Worm (Caenorhabditis elegans) whole organism, L2 larva: ENCODE data around the gene Y26E6A.2.

Experiments
- C34F6.9 ChIP-seq: fragments of 150-350 bp; optimal IDR thresholded peaks from 2 replicates; lab custom pipeline; 2014; ENCODE audit warnings: missing biosample characterization, missing genetic modification characterization
- F13H6.1 ChIP-seq: sonication (generic microtip); optimal IDR thresholded peaks from 2 replicates; lab custom pipeline; 2016; ENCODE audit warnings: missing genetic modification characterization, missing compliant biosample characterization
- R02D3.7 ChIP-seq: fragments of 150-350 bp; optimal IDR thresholded peaks from 2 replicates; lab custom pipeline; 2014; ENCODE audit warnings: missing biosample characterization, missing genetic modification characterization
- Y55F3AM.14 ChIP-seq: fragments of 200-800 bp; sonication (Bioruptor generic); optimal IDR thresholded peaks from 2 replicates; lab custom pipeline; 2018; ENCODE audit warnings: mild to moderate bottlenecking, missing genetic modification characterization, missing compliant biosample characterization
- ZK546.5 ChIP-seq: sonication (generic microtip); optimal IDR thresholded peaks from 2 replicates; lab custom pipeline; 2017; ENCODE audit warnings: missing biosample characterization, missing genetic modification characterization
- alr-1 ChIP-seq: fragments of 150-350 bp; optimal IDR thresholded peaks from 2 replicates; lab custom pipeline; 2014; ENCODE audit warnings: missing biosample characterization, missing genetic modification characterization
- aly-2 ChIP-seq: fragments of 150-350 bp; optimal IDR thresholded peaks from 2 replicates; lab custom pipeline; 2014; ENCODE audit warnings: missing biosample characterization, missing genetic modification characterization
- ceh-16 ChIP-seq: fragments of 150-350 bp; optimal IDR thresholded peaks from 2 replicates; lab custom pipeline; 2014; ENCODE audit warnings: missing biosample characterization, missing genetic modification characterization
- ceh-82 ChIP-seq: fragments of 150-350 bp; optimal IDR thresholded peaks from 2 replicates; lab custom pipeline; 2014; ENCODE audit warnings: missing biosample characterization, missing genetic modification characterization
- crh-2 ChIP-seq: sonication (generic microtip); optimal IDR thresholded peaks from 2 replicates; lab custom pipeline; 2017; ENCODE audit warnings: missing biosample characterization, missing genetic modification characterization
- dmd-4 ChIP-seq: sonication (generic microtip); optimal IDR thresholded peaks from 2 replicates; lab custom pipeline; 2017; ENCODE audit warnings: missing biosample characterization, missing genetic modification characterization
- elt-1 ChIP-seq: fragments of 150-350 bp; optimal IDR thresholded peaks from 2 replicates; lab custom pipeline; 2014; ENCODE audit warnings: missing biosample characterization, missing genetic modification characterization
- elt-3 ChIP-seq: sonication (generic microtip); optimal IDR thresholded peaks from 2 replicates; lab custom pipeline; 2017; ENCODE audit warnings: missing biosample characterization, missing genetic modification characterization
- fos-1 ChIP-seq: fragments of 150-350 bp; optimal IDR thresholded peaks from 2 replicates; lab custom pipeline; 2014; ENCODE audit warnings: missing biosample characterization, missing genetic modification characterization
- lin-11 ChIP-seq: fragments of 150-350 bp; sonication (generic microtip); optimal IDR thresholded peaks from 2 replicates; lab custom pipeline; 2014; ENCODE audit warnings: missing biosample characterization, missing genetic modification characterization, inconsistent platforms, mixed read lengths
- lin-13 ChIP-seq: fragments of 150-350 bp; optimal IDR thresholded peaks from 2 replicates; lab custom pipeline; 2014; ENCODE audit warnings: missing biosample characterization, missing genetic modification reagents, missing genetic modification characterization
- mab-5 ChIP-seq: fragments of 150-350 bp; optimal IDR thresholded peaks from 2 replicates; lab custom pipeline; 2014; ENCODE audit warnings: missing biosample characterization, missing genetic modification characterization
- nhr-10 ChIP-seq: sonication (generic microtip); optimal IDR thresholded peaks from 2 replicates; lab custom pipeline; 2017; ENCODE audit warnings: missing biosample characterization, missing genetic modification characterization
- nhr-11 ChIP-seq: fragments of 150-350 bp; optimal IDR thresholded peaks from 2 replicates; lab custom pipeline; 2014; ENCODE audit warnings: missing biosample characterization, missing genetic modification characterization
- nhr-12 ChIP-seq: fragments of 150-350 bp; optimal IDR thresholded peaks from 2 replicates; lab custom pipeline; 2014; ENCODE audit warnings: missing biosample characterization, missing genetic modification characterization
- nhr-129 ChIP-seq: fragments of 150-350 bp; optimal IDR thresholded peaks from 2 replicates; lab custom pipeline; 2014; ENCODE audit warnings: missing biosample characterization, missing genetic modification characterization
- nhr-23 ChIP-seq: fragments of 150-350 bp; optimal IDR thresholded peaks from 2 replicates; lab custom pipeline; 2014; ENCODE audit warnings: missing biosample characterization, missing genetic modification reagents, missing genetic modification characterization
- nhr-25 ChIP-seq: fragments of 150-350 bp; sonication (generic microtip); optimal IDR thresholded peaks from 3 replicates; lab custom pipeline; 2014; ENCODE audit warnings: missing biosample characterization, missing genetic modification characterization
- nhr-77 ChIP-seq: fragments of 150-350 bp; optimal IDR thresholded peaks from 2 replicates; lab custom pipeline; 2014; ENCODE audit warnings: missing biosample characterization, missing genetic modification characterization
- sem-4 ChIP-seq: fragments of 150-350 bp; optimal IDR thresholded peaks from 2 replicates; lab custom pipeline; 2014; ENCODE audit warnings: missing biosample characterization, missing genetic modification reagents, missing genetic modification characterization
- skn-1 ChIP-seq: sonication (generic microtip); optimal IDR thresholded peaks from 2 replicates; lab custom pipeline; 2017; ENCODE audit warnings: missing biosample characterization, missing genetic modification characterization
- sma-9 ChIP-seq, 2 experiments: fragments of 150-350 bp in 1 of 2; sonication (generic microtip) in 1 of 2; optimal IDR thresholded peaks; 2 replicates each; lab custom pipeline; 2014 to 2016; ENCODE audit warnings: missing genetic modification characterization in 2 of 2, mild to moderate bottlenecking in 1 of 2, missing biosample characterization in 1 of 2, missing compliant biosample characterization in 1 of 2, missing genetic modification reagents in 1 of 2, moderate library complexity in 1 of 2
- unc-39 ChIP-seq: fragments of 150-350 bp; optimal IDR thresholded peaks from 2 replicates; lab custom pipeline; 2014; ENCODE audit warnings: missing biosample characterization, missing genetic modification characterization
- unc-55 ChIP-seq: fragments of 150-350 bp; sonication (generic microtip); optimal IDR thresholded peaks from 3 replicates; lab custom pipeline; 2014; ENCODE audit warnings: missing biosample characterization, missing genetic modification reagents, missing genetic modification characterization
- unc-62 ChIP-seq: fragments of 150-350 bp; optimal IDR thresholded peaks from 2 replicates; lab custom pipeline; 2014; ENCODE audit warnings: missing biosample characterization, missing genetic modification reagents, missing genetic modification characterization
- ztf-1 ChIP-seq: fragments of 200-800 bp; sonication (Bioruptor generic); conservative IDR thresholded peaks from 2 replicates; pipeline ENCODE4 v1.3.6; 2022; ENCODE audit warnings: missing genetic modification characterization, missing compliant biosample characterization
- ztf-4 ChIP-seq: fragments of 150-350 bp; optimal IDR thresholded peaks from 2 replicates; lab custom pipeline; 2014; ENCODE audit warnings: missing biosample characterization, missing genetic modification characterization

Gene Y26E6A.2

DNA sequence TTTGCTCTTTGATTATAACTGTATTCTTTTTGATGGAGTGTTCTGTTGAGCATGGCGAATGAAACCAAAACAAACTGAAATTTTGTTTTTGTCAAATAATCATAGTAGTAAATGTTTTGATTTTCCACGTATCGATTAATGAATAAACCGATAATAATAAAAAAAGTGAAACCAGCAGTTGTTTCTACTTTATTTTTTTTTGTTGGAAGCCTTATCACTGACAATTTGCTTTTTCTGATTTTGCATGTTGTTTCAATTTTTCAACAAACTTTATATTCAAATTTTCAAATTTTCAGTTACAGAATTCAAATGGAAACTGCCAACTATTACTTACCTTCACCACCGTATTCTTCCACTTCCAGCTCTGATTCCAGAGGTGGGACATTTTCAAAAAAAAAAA is 20.4 kb upstream of the Y26E6A.2 start, which contains the start of gene elt-3:
Gene elt-3 (plus strand): TSS at position 301 of the 400 bp plus-strand sequence.
- TF ChIP-seq sem-4 (tag; lab: Kevin White, UChicago) = no peak
- TF ChIP-seq crh-2 (tag; lab: Kevin White, UChicago) = no peak
- no peak for TF ChIP-seq nhr-25
- TF ChIP-seq nhr-77 (tag; lab: Kevin White, UChicago) = no peak
- no peak for TF ChIP-seq C34F6.9 (tag; lab: Kevin White, UChicago)
- TF ChIP-seq F13H6.1 (tag; lab: Kevin White, UChicago) = no peak
- no peak for TF ChIP-seq nhr-23 (tag; lab: Kevin White, UChicago)
- no peak for TF ChIP-seq ztf-4 (tag; lab: Kevin White, UChicago)
- TF ChIP-seq mab-5 (tag; lab: Kevin White, UChicago) = no peak
- no peak for TF ChIP-seq aly-2
- TF ChIP-seq sma-9 (GFP tag; optimal IDR thresholded peaks at IDR 0.05; lab: Kevin White, UChicago) = no peak
- no peak for TF ChIP-seq sma-9 (tag; optimal IDR thresholded peaks at IDR 0.05; lab: Kevin White, UChicago)
- TF ChIP-seq dmd-4 = no peak
- no peak for TF ChIP-seq R02D3.7 (tag; lab: Kevin White, UChicago)
- TF ChIP-seq unc-55 (GFP tag; lab: Kevin White, UChicago) = no peak
- TF ChIP-seq nhr-129 (tag; lab: Kevin White, UChicago) = no peak
- no peak for TF ChIP-seq nhr-12 (tag; lab: Kevin White, UChicago)

DNA sequence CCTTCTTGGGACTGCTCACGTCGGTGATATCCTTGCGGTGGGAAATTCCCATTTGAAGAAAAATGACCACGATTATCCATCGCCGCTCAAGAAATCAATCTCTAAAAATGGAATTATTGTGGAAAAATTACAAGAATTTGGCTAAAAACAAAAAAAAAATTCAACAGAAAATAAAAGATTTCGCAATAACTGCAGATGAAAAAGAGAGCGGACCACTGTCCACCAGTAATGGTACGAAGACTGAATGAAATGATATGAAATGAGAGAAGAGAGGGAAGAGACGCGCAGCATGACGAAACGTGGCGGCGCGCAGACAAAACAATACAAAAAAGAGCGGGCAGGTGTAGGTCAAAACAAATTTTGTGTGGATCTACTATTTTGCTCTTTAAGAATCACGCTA is 15.3 kb upstream of the Y26E6A.2 start, which contains the start of gene meg-1:
Gene meg-1 (minus strand): TSS at position 101 of the 400 bp plus-strand sequence.
- TF ChIP-seq Y55F3AM.14 (GFP tag; lab: Kevin White, UChicago) (no peak), ZK546.5 (tag; lab: Kevin White, UChicago) (no peak), nhr-129 (tag; lab: Kevin White, UChicago) (no peak), ceh-16 (tag; lab: Kevin White, UChicago) (no peak), elt-1 (tag; lab: Kevin White, UChicago) (no peak), ztf-1 (GFP tag; lab: Robert Waterston, UW) (no peak), sma-9 (GFP tag; optimal IDR thresholded peaks at IDR 0.05; lab: Kevin White, UChicago) (no peak), sma-9 (tag; optimal IDR thresholded peaks at IDR 0.05; lab: Kevin White, UChicago) (no peak), nhr-11 (no peak), unc-62 (GFP tag; lab: Kevin White, UChicago) (no peak)

DNA sequence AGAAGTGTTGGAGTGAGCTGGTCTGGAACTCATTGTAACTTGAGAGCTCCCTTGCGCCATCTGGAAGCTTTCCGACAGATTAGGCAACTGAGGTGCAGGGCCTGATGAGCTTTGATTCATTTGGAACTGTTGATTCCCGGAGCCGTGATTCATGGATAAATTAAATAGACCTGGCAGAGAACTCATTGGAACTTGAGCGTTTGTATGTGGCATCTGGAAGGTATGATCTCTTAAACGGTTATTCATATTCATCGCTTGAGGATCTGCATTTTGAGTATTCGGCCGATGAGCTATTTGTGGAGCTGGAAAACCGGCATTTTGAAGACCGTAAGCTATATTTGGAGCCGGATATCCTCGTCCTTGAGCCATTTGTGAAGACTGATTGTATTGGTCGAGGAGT is 14.3 kb upstream of the Y26E6A.2 start:
- no peak for TF ChIP-seq nhr-10 (tag; lab: Kevin White, UChicago)
- no peak for TF ChIP-seq alr-1 (tag; lab: Kevin White, UChicago)
- no peak for TF ChIP-seq sma-9 (GFP tag; optimal IDR thresholded peaks at IDR 0.05; lab: Kevin White, UChicago)
- no peak for TF ChIP-seq sma-9 (tag; optimal IDR thresholded peaks at IDR 0.05; lab: Kevin White, UChicago)
- no peak for TF ChIP-seq lin-13 (GFP tag; lab: Kevin White, UChicago)
- TF ChIP-seq Y55F3AM.14 (GFP tag; lab: Kevin White, UChicago) = no peak

DNA sequence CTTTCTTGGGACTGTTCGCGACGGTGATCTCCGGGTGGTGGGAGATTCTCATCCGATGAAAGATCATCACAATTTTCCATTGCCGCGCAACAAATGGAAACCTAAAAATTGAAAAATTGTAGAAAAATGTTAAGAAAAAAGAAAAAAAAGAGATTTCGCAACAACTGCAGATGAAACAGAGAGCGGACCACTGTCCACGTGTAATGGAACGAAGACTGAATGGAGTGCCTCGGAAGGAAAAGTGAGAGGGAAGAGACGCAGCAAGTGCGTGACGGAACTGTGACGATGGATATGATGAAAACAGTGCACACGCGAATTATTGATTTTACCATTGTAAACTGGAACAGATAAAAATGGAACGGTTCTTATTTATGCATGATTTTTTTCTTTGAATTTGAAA is 11.8 kb upstream of the Y26E6A.2 start, which contains the start of gene meg-2:
Gene meg-2 (minus strand): TSS at position 101 of the 400 bp plus-strand sequence.
- TF ChIP-seq elt-1 (tag; lab: Kevin White, UChicago) (no peak), aly-2 (no peak), nhr-10 (tag; lab: Kevin White, UChicago) (no peak), R02D3.7 (tag; lab: Kevin White, UChicago) (no peak), lin-13 (GFP tag; lab: Kevin White, UChicago) (no peak), ceh-16 (tag; lab: Kevin White, UChicago) (no peak), crh-2 (tag; lab: Kevin White, UChicago) (no peak), ceh-82 (tag; lab: Kevin White, UChicago) (no peak), ztf-1 (GFP tag; lab: Robert Waterston, UW) (no peak), lin-11 (no peak), nhr-12 (tag; lab: Kevin White, UChicago) (no peak), nhr-11 (no peak), unc-39 (tag; lab: Kevin White, UChicago) (no peak), dmd-4 (no peak), elt-3 (tag; lab: Kevin White, UChicago) (no peak), skn-1 (tag; lab: Kevin White, UChicago) (no peak), nhr-77 (tag; lab: Kevin White, UChicago) (no peak), fos-1 (tag; lab: Kevin White, UChicago) (no peak)
- TF ChIP-seq, all 48 proteins: peak for 0
